Fruit fly (Drosophila melanogaster) whole organism, embryonic: Measurements from ENCODE around the gene PIG-B.

Experiments
- Abd-B ChIP-seq: fragments of 200-800 bp; sonication (Bioruptor generic); optimal IDR thresholded peaks from 2 replicates; lab custom pipeline; 2018; ENCODE audit warnings: missing biosample characterization, mild to moderate bottlenecking, missing genetic modification characterization, moderate library complexity
- Awh ChIP-seq: fragments of 200-800 bp; sonication (Bioruptor generic); IDR thresholded peaks from 2 replicates; pipeline ENCODE4, ENCODE4 v1.3.6; 2022; ENCODE audit warnings: missing biosample characterization, missing genetic modification characterization
- BtbVII ChIP-seq: fragments of 200-800 bp; sonication (Bioruptor generic); optimal IDR thresholded peaks from 3 replicates; lab custom pipeline; 2017; ENCODE audit warnings: missing biosample characterization, mild to moderate bottlenecking, missing genetic modification characterization
- CG10654 ChIP-seq: fragments of 200-800 bp; sonication (Bioruptor generic); optimal IDR thresholded peaks from 2 replicates; lab custom pipeline; 2016; ENCODE audit warnings: missing biosample characterization, missing genetic modification characterization
- CG11456 ChIP-seq: fragments of 200-800 bp; sonication (Bioruptor generic); IDR thresholded peaks from 3 replicates; pipeline ENCODE4 v1.3.6; 2022; ENCODE audit warnings: missing biosample characterization, missing genetic modification characterization
- CG12942 ChIP-seq: fragments of 200-800 bp; sonication (Bioruptor generic); optimal IDR thresholded peaks from 3 replicates; lab custom pipeline; 2016; ENCODE audit warnings: missing biosample characterization, missing genetic modification characterization
- CG13296 ChIP-seq: fragments of 200-800 bp; sonication (Bioruptor generic); optimal IDR thresholded peaks from 3 replicates; lab custom pipeline; 2018; ENCODE audit warnings: missing biosample characterization, mild to moderate bottlenecking, missing genetic modification characterization
- CG13894 ChIP-seq: fragments of 200-800 bp; sonication (Bioruptor generic); optimal IDR thresholded peaks from 3 replicates; lab custom pipeline; 2018; ENCODE audit warnings: missing biosample characterization, mild to moderate bottlenecking, missing genetic modification characterization, moderate library complexity
- CG15269 ChIP-seq: fragments of 200-800 bp; sonication (Bioruptor generic); optimal IDR thresholded peaks from 2 replicates; lab custom pipeline; 2018; ENCODE audit warnings: missing biosample characterization, mild to moderate bottlenecking, missing genetic modification characterization, moderate library complexity
- CG15696 ChIP-seq: fragments of 200-800 bp; sonication (Bioruptor generic); optimal IDR thresholded peaks from 2 replicates; lab custom pipeline; 2019; ENCODE audit warnings: missing biosample characterization, mild to moderate bottlenecking, missing genetic modification characterization, moderate library complexity
- CG16815 ChIP-seq: fragments of 200-800 bp; sonication (Bioruptor generic); optimal IDR thresholded peaks from 3 replicates; lab custom pipeline; 2017; ENCODE audit warnings: missing biosample characterization, mild to moderate bottlenecking, missing genetic modification characterization
- CG18011 ChIP-seq: fragments of 200-800 bp; sonication (Bioruptor generic); optimal IDR thresholded peaks from 2 replicates; lab custom pipeline; 2017; ENCODE audit warnings: missing biosample characterization, missing genetic modification characterization, mild to moderate bottlenecking, moderate library complexity, missing genotype
- CG2129 ChIP-seq: fragments of 200-800 bp; sonication (Bioruptor generic); IDR thresholded peaks from 2 replicates; pipeline ENCODE4 v1.3.6; 2022; ENCODE audit warnings: missing biosample characterization, missing genetic modification characterization; ENCODE audit not compliant: partially characterized antibody
- CG2875 ChIP-seq: fragments of 200-800 bp; sonication (Bioruptor generic); optimal IDR thresholded peaks from 2 replicates; lab custom pipeline; 2017; ENCODE audit warnings: missing biosample characterization, mild to moderate bottlenecking, missing genetic modification characterization, missing genetic modification reagents
- CG4360 ChIP-seq: fragments of 200-800 bp; sonication (Bioruptor generic); IDR thresholded peaks from 2 replicates; pipeline ENCODE4 v1.3.6; 2022; ENCODE audit warnings: missing biosample characterization, missing genetic modification characterization
- CG43689 ChIP-seq: fragments of 200-800 bp; sonication (Bioruptor generic); IDR thresholded peaks from 2 replicates; pipeline ENCODE4 v1.3.6; 2022; ENCODE audit warnings: missing biosample characterization, missing genetic modification characterization
- CG6175 ChIP-seq: fragments of 200-800 bp; sonication (Bioruptor generic); IDR thresholded peaks from 3 replicates; pipeline ENCODE4 v1.3.6; 2022; ENCODE audit warnings: missing biosample characterization, missing genetic modification characterization
- CG7963 ChIP-seq: fragments of 200-800 bp; sonication (Bioruptor generic); IDR thresholded peaks from 3 replicates; pipeline ENCODE4 v1.3.6; 2022; ENCODE audit warnings: missing biosample characterization, missing genetic modification characterization; ENCODE audit not compliant: partially characterized antibody
- CG7987 ChIP-seq: fragments of 200-800 bp; sonication (Bioruptor generic); optimal IDR thresholded peaks from 2 replicates; lab custom pipeline; 2018; ENCODE audit warnings: missing biosample characterization, mild to moderate bottlenecking, missing genetic modification characterization, moderate library complexity
- CTCF ChIP-seq: fragments of 200-800 bp; sonication (Bioruptor generic); optimal IDR thresholded peaks from 2 replicates; lab custom pipeline; 2017; ENCODE audit warnings: missing biosample characterization, mild to moderate bottlenecking, missing genetic modification characterization, moderate library complexity
- Eip74EF ChIP-seq, 2 experiments: fragments of 200-800 bp in 1 of 2; fragments of >200 bp in 1 of 2; sonication (Bioruptor generic) in 1 of 2; optimal IDR thresholded peaks; 2 replicates each; lab custom pipeline; 2017 to 2019; ENCODE audit warnings: missing biosample characterization in 2 of 2, missing genetic modification characterization in 2 of 2, mild to moderate bottlenecking in 1 of 2, moderate library complexity in 1 of 2
- H2.0 ChIP-seq: fragments of 200-800 bp; sonication (Bioruptor generic); IDR thresholded peaks from 2 replicates; pipeline ENCODE4 v1.3.6; 2022; ENCODE audit warnings: missing biosample characterization, missing genetic modification characterization
- HmgZ ChIP-seq: fragments of 200-800 bp; sonication (Bioruptor generic); optimal IDR thresholded peaks from 2 replicates; lab custom pipeline; 2018; ENCODE audit warnings: missing biosample characterization, mild to moderate bottlenecking, missing genetic modification characterization
- Mrtf ChIP-seq: fragments of 200-800 bp; sonication (Bioruptor generic); IDR thresholded peaks from 3 replicates; pipeline ENCODE4 v1.3.6; 2022; ENCODE audit warnings: missing biosample characterization, missing genetic modification characterization
- Oli ChIP-seq: fragments of 200-800 bp; sonication (Bioruptor generic); optimal IDR thresholded peaks from 2 replicates; lab custom pipeline; 2018; ENCODE audit warnings: missing biosample characterization, mild to moderate bottlenecking, missing genetic modification characterization, moderate library complexity
- Ptx1 ChIP-seq: fragments of 200-800 bp; sonication (Bioruptor generic); IDR thresholded peaks from 2 replicates; pipeline ENCODE4 v1.3.6; 2022; ENCODE audit warnings: missing biosample characterization, missing genetic modification characterization
- Sox102F ChIP-seq: fragments of 200-800 bp; sonication (Bioruptor generic); optimal IDR thresholded peaks from 2 replicates; lab custom pipeline; 2018; ENCODE audit warnings: missing biosample characterization, mild to moderate bottlenecking, missing genetic modification characterization, moderate library complexity
- TFAM ChIP-seq: fragments of 200-800 bp; sonication (Bioruptor generic); optimal IDR thresholded peaks from 2 replicates; lab custom pipeline; 2017; ENCODE audit warnings: missing biosample characterization, missing genetic modification characterization, inconsistent platforms
- Usf ChIP-seq: fragments of 200-800 bp; sonication (Bioruptor generic); optimal IDR thresholded peaks from 2 replicates; lab custom pipeline; 2017; ENCODE audit warnings: missing genotype, missing biosample characterization, missing genetic modification characterization
- Vsx1 ChIP-seq: fragments of 200-800 bp; sonication (Bioruptor generic); optimal IDR thresholded peaks from 2 replicates; lab custom pipeline; 2017; ENCODE audit warnings: missing biosample characterization, mild to moderate bottlenecking, missing genetic modification characterization, missing genetic modification reagents
- chif ChIP-seq, 2 experiments: fragments of 200-800 bp; sonication (Bioruptor generic); optimal IDR thresholded peaks; 3 replicates each; lab custom pipeline; 2016; ENCODE audit warnings: missing biosample characterization in 2 of 2, missing genetic modification characterization in 2 of 2
- cwo ChIP-seq: fragments of 200-800 bp; sonication (Bioruptor generic); optimal IDR thresholded peaks from 3 replicates; lab custom pipeline; 2017; ENCODE audit warnings: missing biosample characterization, missing genetic modification characterization, mild to moderate bottlenecking, moderate library complexity, missing genetic modification reagents
- gce ChIP-seq: fragments of 200-800 bp; sonication (Bioruptor generic); IDR thresholded peaks from 3 replicates; pipeline ENCODE4 v1.3.6; 2022; ENCODE audit warnings: missing biosample characterization, missing genetic modification characterization
- hb ChIP-seq: fragments of 200-800 bp; sonication (Bioruptor generic); IDR thresholded peaks from 3 replicates; pipeline ENCODE4 v1.3.6; 2022; ENCODE audit warnings: missing biosample characterization, missing genetic modification characterization; ENCODE audit not compliant: partially characterized antibody
- jigr1 ChIP-seq: fragments of 200-800 bp; sonication (Bioruptor generic); IDR thresholded peaks from 3 replicates; pipeline ENCODE4 v1.3.6; 2022; ENCODE audit warnings: missing biosample characterization, missing genetic modification characterization
- klu ChIP-seq: fragments of 200-800 bp; sonication (Bioruptor generic); IDR thresholded peaks from 2 replicates; pipeline ENCODE4 v1.3.6; 2022; ENCODE audit warnings: missing biosample characterization, missing genetic modification characterization
- lov ChIP-seq, 2 experiments: fragments of 200-800 bp in 1 of 2; fragments of >200 bp in 1 of 2; sonication (Bioruptor generic) in 1 of 2; IDR thresholded peaks in 1 of 2; optimal IDR thresholded peaks in 1 of 2; 2 replicates in 1 of 2; 3 replicates in 1 of 2; pipeline versions ENCODE4 v1.3.6 to Lab custom; 2017 to 2022; ENCODE audit warnings: missing biosample characterization in 1 of 2, missing genetic modification characterization in 1 of 2
- nerfin-1 ChIP-seq: fragments of 200-800 bp; sonication (Bioruptor generic); optimal IDR thresholded peaks from 3 replicates; lab custom pipeline; 2019; ENCODE audit warnings: missing biosample characterization, mild to moderate bottlenecking, missing genetic modification characterization, moderate library complexity
- org-1 ChIP-seq: fragments of 200-800 bp; sonication (Bioruptor generic); optimal IDR thresholded peaks from 2 replicates; lab custom pipeline; 2017; ENCODE audit warnings: missing biosample characterization, missing genetic modification characterization
- pb ChIP-seq: fragments of 200-800 bp; sonication (Bioruptor generic); optimal IDR thresholded peaks from 3 replicates; lab custom pipeline; 2016; ENCODE audit warnings: missing biosample characterization, missing genetic modification characterization
- sd ChIP-seq: fragments of 200-800 bp; sonication (Bioruptor generic); optimal IDR thresholded peaks from 3 replicates; lab custom pipeline; 2018; ENCODE audit warnings: missing biosample characterization, mild to moderate bottlenecking, missing genetic modification characterization, moderate library complexity
- sim ChIP-seq: fragments of 200-800 bp; sonication (Bioruptor generic); IDR thresholded peaks from 2 replicates; pipeline ENCODE4 v1.3.6; 2022; ENCODE audit warnings: missing biosample characterization, missing genetic modification characterization
- sqz ChIP-seq: fragments of 200-800 bp; sonication (Bioruptor generic); optimal IDR thresholded peaks from 3 replicates; lab custom pipeline; 2018; ENCODE audit warnings: missing biosample characterization, mild to moderate bottlenecking, missing genetic modification characterization
- ssp ChIP-seq: fragments of 200-800 bp; sonication (Bioruptor generic); IDR thresholded peaks from 2 replicates; pipeline ENCODE4 v1.3.6; 2022; ENCODE audit warnings: missing biosample characterization, missing genetic modification characterization
- stwl ChIP-seq: fragments of 200-800 bp; sonication (Bioruptor generic); optimal IDR thresholded peaks from 3 replicates; lab custom pipeline; 2018; ENCODE audit warnings: missing biosample characterization, mild to moderate bottlenecking, missing genetic modification characterization, moderate library complexity
- toy ChIP-seq: fragments of 200-800 bp; sonication (Bioruptor generic); IDR thresholded peaks from 2 replicates; pipeline ENCODE4 v1.3.6; 2022; ENCODE audit warnings: missing biosample characterization, missing genetic modification characterization
- tx ChIP-seq: fragments of 200-800 bp; sonication (Bioruptor generic); optimal IDR thresholded peaks from 2 replicates; lab custom pipeline; 2016; ENCODE audit warnings: missing biosample characterization, missing genetic modification characterization
- zen2 ChIP-seq: fragments of 200-800 bp; sonication (Bioruptor generic); IDR thresholded peaks from 3 replicates; pipeline ENCODE4 v1.3.6; 2022; ENCODE audit warnings: missing biosample characterization, missing genetic modification characterization; ENCODE audit not compliant: partially characterized antibody
- zfh1 ChIP-seq: fragments of 200-800 bp; sonication (Bioruptor generic); IDR thresholded peaks from 3 replicates; pipeline ENCODE4 v1.3.6; 2022; ENCODE audit warnings: missing biosample characterization, missing genetic modification characterization

Gene PIG-B

dm6 chr3L:3771406-3771935 lies 39.6 kb upstream of the PIG-B start (continued):
- TF ChIP-seq sd (tag; lab: Kevin White, UChicago) (peak; percentile 72), Mrtf (peak; percentile 74; the same call in 1 of the 3 replicates), Ptx1 (GFP tag; lab: Robert Waterston, UW) (peak; percentile 91), pb (GFP tag; lab: Kevin White, UChicago) (no peak), HmgZ (tag; lab: Kevin White, UChicago) (peak; percentile 66), Vsx1 (GFP tag; lab: Kevin White, UChicago) (peak; percentile 42), CG13296 (peak; percentile 80), gce (GFP tag; lab: Robert Waterston, UW) (0 out of 3 replicates have a peak, but pooled peaks have one; percentile 16), nerfin-1 (peak; percentile 6), CG15269 (tag; lab: Kevin White, UChicago) (peak; percentile 93), Sox102F (GFP tag; lab: Kevin White, UChicago) (peak; percentile 74), CG4360 (GFP tag; lab: Robert Waterston, UW) (peak; percentile 48; the same call in 1 of the 2 replicates), CTCF (no peak), CG7963 (GFP tag; lab: Robert Waterston, UW) (no peak), CG2129 (GFP tag; lab: Robert Waterston, UW) (no peak), Abd-B (GFP tag; lab: Kevin White, UChicago) (peak; percentile 59), CG10654 (GFP tag; lab: Kevin White, UChicago) (peak; percentile 18), sqz (GFP tag; lab: Kevin White, UChicago) (peak; percentile 41), CG7987 (GFP tag; lab: Kevin White, UChicago) (peak; percentile 18), Awh (peak; percentile 83), CG12942 (peak; percentile 25), Oli (peak; percentile 81), chif (GFP tag; optimal IDR thresholded peaks at IDR 0.05; lab: Kevin White, UChicago) (no peak), CG18011 (GFP tag; lab: Kevin White, UChicago) (peak; percentile 1), CG13894 (peak; percentile 70), CG16815 (GFP tag; lab: Kevin White, UChicago) (peak; percentile 23), CG43689 (peak; percentile 54; the same call in 1 of the 2 replicates), CG6175 (GFP tag; lab: Robert Waterston, UW) (peak; percentile 47; the same call in 1 of the 3 replicates), H2.0 (peak; percentile 78), tx (GFP tag; lab: Kevin White, UChicago) (no peak), jigr1 (GFP tag; lab: Robert Waterston, UW) (0 out of 3 replicates have a peak, but pooled peaks have one; percentile 17), ssp (peak; percentile 59), stwl (tag; lab: Kevin White, UChicago) (no peak), CG11456 (GFP tag; lab: Robert Waterston, UW) (peak; percentile 81), zfh1 (GFP tag; lab: Robert Waterston, UW) (peak; percentile 72; the same call in 2 of the 3 replicates), klu (peak; percentile 61; the same call in 1 of the 2 replicates), TFAM (no peak), org-1 (peak; percentile 61), Eip74EF (GFP tag; optimal IDR thresholded peaks at IDR 0.05; lab: Kevin White, UChicago) (peak in 1 of 2 experiments; percentile 38), CG15696 (tag; lab: Kevin White, UChicago) (no peak), BtbVII (peak; percentile 68), toy (peak; percentile 40; the same call in 1 of the 2 replicates), sim (GFP tag; lab: Robert Waterston, UW) (no peak), lov (optimal IDR thresholded peaks at IDR 0.05; lab: Kevin White, UChicago) (no peak), lov (GFP tag; IDR thresholded peaks at IDR 0.05; lab: Robert Waterston, UW) (0 out of 3 replicates have a peak, but pooled peaks have one; percentile 19), CG2875 (GFP tag; lab: Kevin White, UChicago) (peak; percentile 22), Usf (GFP tag; lab: Kevin White, UChicago) (no peak), hb (GFP tag; lab: Robert Waterston, UW) (no peak), zen2 (GFP tag; lab: Robert Waterston, UW) (no peak), cwo (GFP tag; lab: Kevin White, UChicago) (no peak)
